Fruit fly (Drosophila melanogaster): ENCODE data around the gene CG32500.

Gene CG32500

dm6 chrX:21604956-21605502, 18.5 kb downstream of the CG32500 start, which contains the start of gene GCS2alpha:
TSS of gene GCS2alpha (minus strand) at chrX:21605264.
- no peak for TF ChIP-seq CG8478 (optimal IDR thresholded peaks at IDR 0.05)
- TF ChIP-seq usp (GFP tag; optimal IDR thresholded peaks at IDR 0.05), result no peak
- no peak for TF ChIP-seq Dll (optimal IDR thresholded peaks at IDR 0.05)
- TF ChIP-seq psq (optimal IDR thresholded peaks at IDR 0.05), result no peak

DNA sequence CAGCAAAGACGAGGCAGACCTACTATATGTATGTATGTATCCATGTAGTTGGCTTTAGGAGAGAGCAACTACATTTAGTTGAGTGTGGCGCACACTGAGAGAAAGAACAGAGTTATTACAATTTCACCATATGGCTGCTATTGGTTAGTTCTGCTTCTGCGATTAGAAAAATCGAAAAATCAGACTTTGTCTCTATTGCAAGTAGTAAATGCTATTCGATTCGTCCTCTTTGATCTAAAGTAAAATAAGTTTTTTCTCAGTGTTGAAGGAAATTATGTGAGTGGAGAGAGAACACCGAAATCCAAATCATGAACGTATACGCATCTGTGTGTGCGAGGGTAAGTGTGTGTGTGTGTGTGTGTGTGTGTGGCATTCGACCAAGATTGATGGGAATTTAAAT, 29.6 kb downstream of the CG32500 start:
- no peak for TF ChIP-seq usp (GFP tag; optimal IDR thresholded peaks at IDR 0.05)
- TF ChIP-seq pan (optimal IDR thresholded peaks at IDR 0.05), result no peak
- TF ChIP-seq Dll (optimal IDR thresholded peaks at IDR 0.05), result no peak
- TF ChIP-seq psq (optimal IDR thresholded peaks at IDR 0.05), result no peak
- TF ChIP-seq CG8478 (optimal IDR thresholded peaks at IDR 0.05), result no peak
- no peak for TF ChIP-seq EcR (GFP tag; optimal IDR thresholded peaks at IDR 0.05)

DNA sequence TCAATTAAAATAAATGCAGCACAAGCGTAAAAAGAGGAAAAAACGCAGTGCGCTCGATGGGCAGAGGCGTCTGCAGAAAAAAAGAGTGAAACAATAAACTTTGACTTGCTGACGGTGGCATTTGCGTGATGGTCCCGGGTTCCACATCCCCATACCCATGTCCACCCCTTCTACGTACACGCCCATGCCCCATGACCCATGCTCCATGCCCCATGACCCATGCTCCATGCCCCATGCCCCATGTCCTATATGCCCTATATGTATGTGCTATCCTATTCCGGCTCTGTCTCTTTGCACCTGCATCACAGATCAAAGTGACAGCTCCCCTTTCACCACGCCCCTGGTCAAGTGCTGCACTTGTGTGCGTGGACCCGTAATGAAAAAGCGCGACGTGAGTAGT, 31.6 kb downstream of the CG32500 start:
- TF ChIP-seq Dll (optimal IDR thresholded peaks at IDR 0.05), result no peak
- no peak for TF ChIP-seq EcR (GFP tag; optimal IDR thresholded peaks at IDR 0.05)
- no peak for TF ChIP-seq usp (GFP tag; optimal IDR thresholded peaks at IDR 0.05)
- no peak for TF ChIP-seq psq (optimal IDR thresholded peaks at IDR 0.05)
- no peak for TF ChIP-seq pan (optimal IDR thresholded peaks at IDR 0.05)
- TF ChIP-seq CG8478 (optimal IDR thresholded peaks at IDR 0.05), result no peak

dm6 chrX:21589937-21590336, 33.6 kb downstream of the CG32500 start:
- TF ChIP-seq CG8478 (optimal IDR thresholded peaks at IDR 0.05) (no peak), usp (GFP tag; optimal IDR thresholded peaks at IDR 0.05) (no peak), psq (optimal IDR thresholded peaks at IDR 0.05) (no peak), pan (optimal IDR thresholded peaks at IDR 0.05) (no peak), Dll (optimal IDR thresholded peaks at IDR 0.05) (no peak), EcR (GFP tag; optimal IDR thresholded peaks at IDR 0.05) (no peak)

DNA sequence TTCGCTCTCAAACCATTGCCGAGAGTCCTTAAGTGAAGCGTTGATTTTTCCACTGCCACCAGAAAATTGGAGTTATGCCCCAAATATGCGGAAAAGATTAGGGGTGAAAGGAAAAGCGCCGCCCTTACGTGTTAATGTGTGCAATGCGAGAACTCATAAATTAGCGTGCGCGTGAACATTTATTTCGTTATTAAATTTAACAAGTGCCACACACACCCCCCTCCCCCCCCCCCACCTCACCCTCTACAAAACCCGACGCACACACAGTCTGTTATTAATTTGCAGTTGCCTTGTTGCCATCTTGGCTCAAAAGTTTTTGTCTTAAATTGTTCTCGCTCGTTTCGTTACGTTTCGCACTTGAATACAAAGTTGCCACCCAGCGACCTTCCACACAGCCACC, 35.5 kb downstream of the CG32500 start:
- TF ChIP-seq Dll (optimal IDR thresholded peaks at IDR 0.05) (no peak), CG8478 (optimal IDR thresholded peaks at IDR 0.05) (no peak), psq (optimal IDR thresholded peaks at IDR 0.05) (no peak), pan (optimal IDR thresholded peaks at IDR 0.05) (no peak), usp (GFP tag; optimal IDR thresholded peaks at IDR 0.05) (no peak), EcR (GFP tag; optimal IDR thresholded peaks at IDR 0.05) (no peak)

All from whole organism.